Fruit fly (Drosophila melanogaster) whole organism, adult: ENCODE measurements around the gene Dhrs4.

ENCODE experiments used
- CG11617 ChIP-seq: fragments of 200-800 bp; sonication (Bioruptor generic); optimal IDR thresholded peaks from 2 replicates; lab custom pipeline; 2017; ENCODE audit warnings: mild to moderate bottlenecking, missing biosample characterization, missing genetic modification reagents, missing genetic modification characterization
- CG14711 ChIP-seq: fragments of 200-800 bp; sonication (Bioruptor generic); optimal IDR thresholded peaks from 2 replicates; lab custom pipeline; 2018; ENCODE audit warnings: missing biosample characterization, mild to moderate bottlenecking, missing genetic modification characterization, moderate library complexity
- CG33017 ChIP-seq: fragments of 200-800 bp; sonication (Bioruptor generic); optimal IDR thresholded peaks from 2 replicates; lab custom pipeline; 2018; ENCODE audit warnings: missing biosample characterization, mild to moderate bottlenecking, missing genetic modification characterization, moderate library complexity
- CG7101 ChIP-seq: fragments of 200-800 bp; sonication (Bioruptor generic); optimal IDR thresholded peaks from 2 replicates; lab custom pipeline; 2018; ENCODE audit warnings: missing biosample characterization, mild to moderate bottlenecking, missing genetic modification characterization, moderate library complexity
- cic ChIP-seq: fragments of 200-800 bp; sonication (Bioruptor generic); optimal IDR thresholded peaks from 2 replicates; lab custom pipeline; 2017; ENCODE audit warnings: missing biosample characterization, mild to moderate bottlenecking, missing genetic modification characterization, moderate library complexity
- kay ChIP-seq: fragments of 200-800 bp; sonication (Bioruptor generic); peaks from one replicate; lab custom pipeline; 2016; ENCODE audit warnings: missing biosample characterization, missing genetic modification characterization, borderline replicate concordance
- ovo ChIP-seq: fragments of 200-800 bp; sonication (Bioruptor generic); optimal IDR thresholded peaks from 2 replicates; lab custom pipeline; 2016; ENCODE audit warnings: missing biosample characterization, missing genetic modification characterization
- pad ChIP-seq: fragments of 200-800 bp; sonication (Bioruptor generic); optimal IDR thresholded peaks from 3 replicates; lab custom pipeline; 2017; ENCODE audit warnings: missing biosample characterization, missing genetic modification characterization, mild to moderate bottlenecking, moderate library complexity, missing genetic modification reagents
- tj ChIP-seq: fragments of 200-800 bp; sonication (Bioruptor generic); optimal IDR thresholded peaks from 3 replicates; lab custom pipeline; 2017; ENCODE audit warnings: missing biosample characterization, mild to moderate bottlenecking, missing genetic modification characterization, moderate library complexity

DNA sequence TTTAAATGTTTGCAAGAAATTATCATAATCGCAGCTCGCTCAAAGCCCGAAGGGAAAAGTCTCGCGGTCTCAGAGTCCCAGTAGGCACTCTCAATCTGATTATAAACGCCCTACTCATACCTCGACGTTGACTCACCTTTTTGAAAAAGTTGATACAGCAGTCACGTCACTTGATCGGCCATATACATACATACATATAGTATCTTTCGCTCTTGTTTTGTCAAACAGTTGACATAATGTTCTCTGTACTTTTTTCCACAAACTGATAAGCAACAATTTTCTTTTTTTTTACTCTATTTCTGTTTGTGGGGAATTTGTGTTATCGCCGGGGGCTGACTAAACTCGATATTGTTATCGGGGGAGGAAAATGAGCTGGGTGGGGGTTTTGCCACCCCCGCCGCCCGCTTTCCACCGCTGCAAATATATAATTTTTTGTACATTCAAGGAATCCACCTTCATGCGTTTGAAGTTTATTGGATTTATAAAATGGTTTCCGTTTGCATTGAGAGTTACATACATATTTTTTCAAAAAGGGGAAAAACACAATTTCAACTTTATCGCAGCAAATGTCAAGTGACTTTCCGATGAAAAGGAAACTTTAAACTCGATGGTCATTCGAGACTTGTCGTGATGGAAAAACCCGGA is 39.6 kb upstream of the Dhrs4 start:
- peak; percentile 7 for TF ChIP-seq CG7101 (tag; lab: Kevin White, UChicago)
- TF ChIP-seq CG11617 (GFP tag; lab: Kevin White, UChicago), result no peak
- peak; percentile 79 for TF ChIP-seq kay (GFP tag; lab: Kevin White, UChicago)
- TF ChIP-seq CG33017, result no peak
- no peak for TF ChIP-seq tj
- TF ChIP-seq cic (GFP tag; lab: Kevin White, UChicago), result peak; percentile 59
- no peak for TF ChIP-seq ovo
- no peak for TF ChIP-seq CG14711
- no peak for TF ChIP-seq pad (GFP tag; lab: Kevin White, UChicago)
